Worm (Caenorhabditis elegans) whole organism, L4 larva: ENCODE data around the gene col-133.

Source experiments
- F26F4.8 ChIP-seq: fragments of 200-800 bp; sonication (Bioruptor generic); conservative IDR thresholded peaks from 2 replicates; pipeline ENCODE4 v1.3.6; 2022; ENCODE audit warnings: missing genetic modification characterization, missing compliant biosample characterization
- F44E2.7 ChIP-seq: fragments of 200-800 bp; sonication (Bioruptor generic); IDR thresholded peaks from 2 replicates; pipeline ENCODE4 v2.1.2; 2022; ENCODE audit warnings: missing genetic modification characterization, missing compliant biosample characterization
- R02D3.7 ChIP-seq: fragments of 150-350 bp; sonication (generic microtip); optimal IDR thresholded peaks from 3 replicates; lab custom pipeline; 2014; ENCODE audit warnings: missing biosample characterization, missing genetic modification characterization
- T20F7.1 ChIP-seq: fragments of 200-800 bp; sonication (Bioruptor generic); optimal IDR thresholded peaks from 2 replicates; lab custom pipeline; 2018; ENCODE audit warnings: mild to moderate bottlenecking, missing genetic modification characterization, missing compliant biosample characterization
- Y105C5A.15 ChIP-seq: fragments of 200-800 bp; sonication (Bioruptor generic); IDR thresholded peaks from 2 replicates; pipeline ENCODE4 v1.3.6; 2022; ENCODE audit warnings: missing genetic modification characterization, missing compliant biosample characterization
- Y48G9A.11 ChIP-seq: fragments of 200-800 bp; sonication (Bioruptor generic); IDR thresholded peaks from 2 replicates; pipeline ENCODE4 v1.3.6; 2022; ENCODE audit warnings: missing genetic modification reagents, missing genetic modification characterization, missing compliant biosample characterization
- Y5F2A.4 ChIP-seq: fragments of 200-800 bp; sonication (Bioruptor generic); optimal IDR thresholded peaks from 2 replicates; lab custom pipeline; 2018; ENCODE audit warnings: mild to moderate bottlenecking, missing genetic modification characterization, missing compliant biosample characterization
- Y75B8A.6 ChIP-seq: fragments of 200-800 bp; sonication (Bioruptor generic); IDR thresholded peaks from 2 replicates; pipeline ENCODE4 v1.3.6; 2022; ENCODE audit warnings: missing genetic modification reagents, missing genetic modification characterization, missing compliant biosample characterization
- ZK337.2 ChIP-seq: fragments of 200-800 bp; sonication (Bioruptor generic); IDR thresholded peaks from 2 replicates; pipeline ENCODE4 v1.3.6; 2022; ENCODE audit warnings: missing genetic modification reagents, missing genetic modification characterization, missing compliant biosample characterization
- aly-2 ChIP-seq: sonication (generic microtip); optimal IDR thresholded peaks from 2 replicates; lab custom pipeline; 2018; ENCODE audit warnings: missing biosample characterization, missing genetic modification characterization
- ama-1 ChIP-seq: fragments of 150-350 bp; optimal IDR thresholded peaks from 2 replicates; lab custom pipeline; 2014; ENCODE audit warnings: inconsistent platforms, mixed read lengths
- attf-4 ChIP-seq: sonication (generic microtip); optimal IDR thresholded peaks from 3 replicates; lab custom pipeline; 2017; ENCODE audit warnings: missing biosample characterization, missing genetic modification characterization
- ceh-20 ChIP-seq: fragments of 200-800 bp; sonication (Bioruptor generic); IDR thresholded peaks from 2 replicates; pipeline ENCODE4 v1.3.6; 2022; ENCODE audit warnings: missing genetic modification reagents, missing genetic modification characterization, missing compliant biosample characterization
- ceh-28 ChIP-seq: fragments of 150-350 bp; optimal IDR thresholded peaks from 2 replicates; lab custom pipeline; 2014; ENCODE audit warnings: missing biosample characterization, missing genetic modification reagents, missing genetic modification characterization
- cey-2 ChIP-seq: sonication (generic microtip); optimal IDR thresholded peaks from 3 replicates; lab custom pipeline; 2017; ENCODE audit warnings: missing genetic modification characterization, mild to moderate bottlenecking, missing compliant biosample characterization, antibody characterized with exemption, borderline replicate concordance; ENCODE audit not compliant: insufficient read depth
- daf-12 ChIP-seq: fragments of 150-350 bp; optimal IDR thresholded peaks from 2 replicates; lab custom pipeline; 2014; ENCODE audit warnings: missing biosample characterization, missing genetic modification reagents, missing genetic modification characterization
- daf-19 ChIP-seq: fragments of 200-800 bp; sonication (Bioruptor generic); conservative IDR thresholded peaks from 2 replicates; pipeline ENCODE4 v1.3.6; 2022; ENCODE audit warnings: missing genetic modification characterization, missing compliant biosample characterization
- daf-8 ChIP-seq: fragments of 200-800 bp; sonication (Bioruptor generic); IDR thresholded peaks from 2 replicates; pipeline ENCODE4 v1.3.6; 2022; ENCODE audit warnings: missing genetic modification characterization, missing compliant biosample characterization
- dmd-6 ChIP-seq: fragments of 200-800 bp; sonication (Bioruptor generic); IDR thresholded peaks from 2 replicates; pipeline ENCODE4 v1.3.6; 2022; ENCODE audit warnings: missing genetic modification reagents, missing genetic modification characterization, missing compliant biosample characterization
- dmd-8 ChIP-seq: fragments of 200-800 bp; sonication (Bioruptor generic); IDR thresholded peaks from 2 replicates; pipeline ENCODE4 v1.3.6; 2022; ENCODE audit warnings: missing genetic modification characterization, missing compliant biosample characterization
- dpl-1 ChIP-seq: fragments of 150-350 bp; optimal IDR thresholded peaks from 2 replicates; lab custom pipeline; 2014; ENCODE audit warnings: missing biosample characterization, missing genetic modification reagents, missing genetic modification characterization
- dve-1 ChIP-seq: sonication (generic microtip); optimal IDR thresholded peaks from 2 replicates; lab custom pipeline; 2017; ENCODE audit warnings: antibody characterized with exemption, mild to moderate bottlenecking, missing genetic modification characterization, missing compliant biosample characterization; ENCODE audit not compliant: insufficient read depth
- egl-43 ChIP-seq: fragments of 200-800 bp; sonication (Bioruptor generic); IDR thresholded peaks from 2 replicates; pipeline ENCODE4 v1.3.6; 2022; ENCODE audit warnings: missing genetic modification reagents, missing genetic modification characterization, missing compliant biosample characterization
- fkh-10 ChIP-seq: fragments of 150-350 bp; optimal IDR thresholded peaks from 2 replicates; lab custom pipeline; 2014; ENCODE audit warnings: missing biosample characterization, missing genetic modification reagents, missing genetic modification characterization
- gei-8 ChIP-seq: fragments of 200-800 bp; sonication (Bioruptor generic); optimal IDR thresholded peaks from 2 replicates; lab custom pipeline; 2018; ENCODE audit warnings: mild to moderate bottlenecking, missing genetic modification characterization, missing compliant biosample characterization
- hif-1 ChIP-seq, 2 experiments: sonication (generic microtip); optimal IDR thresholded peaks; 2 replicates each; lab custom pipeline; 2016 to 2017; ENCODE audit warnings: missing compliant biosample characterization in 2 of 2, missing genetic modification characterization in 2 of 2, missing genetic modification reagents in 2 of 2, missing genotype in 2 of 2, mild to moderate bottlenecking in 1 of 2
- hlh-11 ChIP-seq: fragments of 200-800 bp; sonication (Bioruptor generic); optimal IDR thresholded peaks from 2 replicates; lab custom pipeline; 2018; ENCODE audit warnings: mild to moderate bottlenecking, missing genetic modification characterization, missing compliant biosample characterization
- hmg-1.1 ChIP-seq: fragments of 200-800 bp; sonication (Bioruptor generic); IDR thresholded peaks from 2 replicates; pipeline ENCODE4 v1.3.6; 2022; ENCODE audit warnings: missing genetic modification reagents, missing genetic modification characterization, missing compliant biosample characterization
- jun-1 ChIP-seq: fragments of 150-350 bp; optimal IDR thresholded peaks from 2 replicates; lab custom pipeline; 2014; ENCODE audit warnings: missing biosample characterization, missing genetic modification reagents, missing genetic modification characterization
- lin-38 ChIP-seq: fragments of 200-800 bp; sonication (Bioruptor generic); IDR thresholded peaks from 2 replicates; pipeline ENCODE4 v1.3.6; 2022; ENCODE audit warnings: missing genetic modification reagents, missing genetic modification characterization, missing compliant biosample characterization
- mes-2 ChIP-seq: sonication (generic microtip); optimal IDR thresholded peaks from 2 replicates; lab custom pipeline; 2016; ENCODE audit warnings: missing genotype, mild to moderate bottlenecking, missing genetic modification characterization, missing compliant biosample characterization; ENCODE audit not compliant: poor library complexity, severe bottlenecking
- nhr-10 ChIP-seq: fragments of 150-350 bp; optimal IDR thresholded peaks from 2 replicates; lab custom pipeline; 2014; ENCODE audit warnings: missing biosample characterization, missing genetic modification characterization
- nhr-102 ChIP-seq: sonication (generic microtip); optimal IDR thresholded peaks from 2 replicates; lab custom pipeline; 2016; ENCODE audit warnings: mild to moderate bottlenecking, missing genetic modification characterization, moderate library complexity, missing compliant biosample characterization
- nhr-111 ChIP-seq: fragments of 200-800 bp; sonication (Bioruptor generic); optimal IDR thresholded peaks from 2 replicates; lab custom pipeline; 2018; ENCODE audit warnings: mild to moderate bottlenecking, missing genetic modification characterization, missing compliant biosample characterization
- nhr-237 ChIP-seq: sonication (generic microtip); optimal IDR thresholded peaks from 2 replicates; lab custom pipeline; 2017; ENCODE audit warnings: missing biosample characterization, missing genetic modification characterization
- nhr-28 ChIP-seq: fragments of 150-350 bp; optimal IDR thresholded peaks from 2 replicates; lab custom pipeline; 2014; ENCODE audit warnings: missing biosample characterization, missing genetic modification characterization
- nhr-42 ChIP-seq: fragments of 200-800 bp; sonication (Bioruptor generic); IDR thresholded peaks from 2 replicates; pipeline ENCODE4 v1.3.6; 2022; ENCODE audit warnings: missing genetic modification characterization, missing compliant biosample characterization
- nhr-6 ChIP-seq: fragments of 150-350 bp; optimal IDR thresholded peaks from 2 replicates; lab custom pipeline; 2014; ENCODE audit warnings: missing biosample characterization, missing genetic modification characterization
- nhr-77 ChIP-seq: fragments of 150-350 bp; optimal IDR thresholded peaks from 2 replicates; lab custom pipeline; 2014; ENCODE audit warnings: missing biosample characterization, missing genetic modification characterization
- php-3 ChIP-seq: fragments of 200-800 bp; sonication (Bioruptor generic); IDR thresholded peaks from 2 replicates; pipeline ENCODE4 v1.3.6; 2022; ENCODE audit warnings: missing genetic modification reagents, missing genetic modification characterization, missing compliant biosample characterization
- pqm-1 ChIP-seq: sonication (generic microtip); optimal IDR thresholded peaks from 2 replicates; lab custom pipeline; 2017; ENCODE audit warnings: missing biosample characterization, missing genetic modification characterization
- rbr-2 ChIP-seq: sonication (generic microtip); optimal IDR thresholded peaks from 2 replicates; lab custom pipeline; 2016; ENCODE audit warnings: missing genotype, missing genetic modification characterization, missing compliant biosample characterization
- set-16 ChIP-seq: fragments of 200-800 bp; sonication (Bioruptor generic); IDR thresholded peaks from 2 replicates; pipeline ENCODE4 v1.3.6; 2022; ENCODE audit warnings: missing genetic modification reagents, missing genetic modification characterization, missing compliant biosample characterization
- snpc-1.2 ChIP-seq: fragments of 200-800 bp; sonication (Bioruptor generic); IDR thresholded peaks from 2 replicates; pipeline ENCODE4 v1.3.6; 2022; ENCODE audit warnings: missing genetic modification reagents, missing genetic modification characterization, missing compliant biosample characterization
- snpc-4 ChIP-seq: fragments of 150-350 bp; optimal IDR thresholded peaks from 2 replicates; lab custom pipeline; 2014; ENCODE audit warnings: missing biosample characterization, missing genetic modification characterization
- spr-1 ChIP-seq: sonication (generic microtip); optimal IDR thresholded peaks from 2 replicates; lab custom pipeline; 2016; ENCODE audit warnings: mild to moderate bottlenecking, missing genetic modification characterization, missing compliant biosample characterization
- spr-3 ChIP-seq: fragments of 200-800 bp; sonication (Bioruptor generic); optimal IDR thresholded peaks from 2 replicates; lab custom pipeline; 2018; ENCODE audit warnings: mild to moderate bottlenecking, missing genetic modification characterization, missing compliant biosample characterization
- tag-97 ChIP-seq: fragments of 200-800 bp; sonication (Bioruptor generic); IDR thresholded peaks from 2 replicates; pipeline ENCODE4 v1.3.6; 2022; ENCODE audit warnings: missing genetic modification characterization, missing compliant biosample characterization
- tra-1 ChIP-seq: fragments of 200-800 bp; sonication (Bioruptor generic); IDR thresholded peaks from 2 replicates; pipeline ENCODE4 v1.3.6; 2022; ENCODE audit warnings: missing genetic modification reagents, missing genetic modification characterization, missing compliant biosample characterization
- unc-130 ChIP-seq: sonication (generic microtip); optimal IDR thresholded peaks from 2 replicates; lab custom pipeline; 2016; ENCODE audit warnings: missing genetic modification reagents, missing genetic modification characterization, missing compliant biosample characterization
- zip-11 ChIP-seq: fragments of 200-800 bp; sonication (Bioruptor generic); IDR thresholded peaks from 2 replicates; pipeline ENCODE4 v1.3.6; 2022; ENCODE audit warnings: missing genetic modification characterization, missing compliant biosample characterization
- ztf-11 ChIP-seq: fragments of 150-350 bp; optimal IDR thresholded peaks from 2 replicates; lab custom pipeline; 2014; ENCODE audit warnings: missing biosample characterization, missing genetic modification characterization
- ztf-7 ChIP-seq: fragments of 150-350 bp; optimal IDR thresholded peaks from 2 replicates; lab custom pipeline; 2014; ENCODE audit warnings: missing biosample characterization, missing genetic modification characterization

col-133 gene

DNA sequence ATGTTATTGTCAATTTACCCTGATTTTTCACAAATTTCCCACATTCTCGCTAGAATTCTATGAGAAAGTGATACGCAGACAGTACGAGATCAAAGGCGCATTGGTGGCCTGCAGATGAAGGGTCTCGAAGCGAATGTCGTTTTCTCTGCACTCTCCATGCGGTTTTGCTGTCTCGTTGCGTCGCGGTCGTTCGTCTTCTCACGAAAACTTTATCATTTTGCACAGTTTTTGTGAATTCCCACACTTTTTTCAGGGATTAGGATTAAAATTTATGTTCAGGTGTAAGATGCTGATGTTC lies 28.2 kb downstream of the col-133 start:
- TF ChIP-seq lin-38 (peak; percentile 91), daf-19 (GFP tag; lab: Robert Waterston, UW) (no peak), snpc-4 (no peak), ceh-28 (tag; lab: Kevin White, UChicago) (no peak), jun-1 (peak; percentile 53), pqm-1 (tag; lab: Kevin White, UChicago) (no peak), dmd-8 (GFP tag; lab: Robert Waterston, UW) (no peak), T20F7.1 (GFP tag; lab: Kevin White, UChicago) (no peak), php-3 (GFP tag; lab: Robert Waterston, UW) (no peak), F26F4.8 (GFP tag; lab: Robert Waterston, UW) (no peak), hif-1 (tag; optimal IDR thresholded peaks at IDR 0.05; lab: Kevin White, UChicago) (peak in 1 of 2 experiments; percentile 65), hlh-11 (tag; lab: Kevin White, UChicago) (peak; percentile 68), attf-4 (tag; lab: Kevin White, UChicago) (no peak), set-16 (no peak), tag-97 (GFP tag; lab: Robert Waterston, UW) (no peak), unc-130 (peak; percentile 79), Y48G9A.11 (GFP tag; lab: Robert Waterston, UW) (peak; percentile 65), nhr-111 (GFP tag; lab: Kevin White, UChicago) (no peak), hmg-1.1 (GFP tag; lab: Robert Waterston, UW) (peak; percentile 70), Y75B8A.6 (GFP tag; lab: Robert Waterston, UW) (no peak), nhr-6 (tag; lab: Kevin White, UChicago) (peak; percentile 78), daf-8 (GFP tag; lab: Robert Waterston, UW) (no peak), nhr-28 (peak; percentile 69), nhr-42 (no peak), F44E2.7 (GFP tag; lab: Robert Waterston, UW) (no peak), zip-11 (GFP tag; lab: Robert Waterston, UW) (no peak), spr-3 (GFP tag; lab: Kevin White, UChicago) (no peak), Y5F2A.4 (no peak), cey-2 (no peak), rbr-2 (tag; lab: Kevin White, UChicago) (peak; percentile 56), ztf-11 (no peak), ZK337.2 (GFP tag; lab: Robert Waterston, UW) (no peak), ztf-7 (tag; lab: Kevin White, UChicago) (peak; percentile 80), tra-1 (GFP tag; lab: Robert Waterston, UW) (no peak), nhr-102 (tag; lab: Kevin White, UChicago) (peak; percentile 44), R02D3.7 (tag; lab: Kevin White, UChicago) (no peak), spr-1 (tag; lab: Kevin White, UChicago) (peak; percentile 7), egl-43 (GFP tag; lab: Robert Waterston, UW) (no peak), dmd-6 (GFP tag; lab: Robert Waterston, UW) (0 out of 2 replicates have a peak, but pooled peaks have one; percentile 40), aly-2 (tag; lab: Kevin White, UChicago) (no peak), nhr-10 (tag; lab: Kevin White, UChicago) (no peak), dve-1 (tag; lab: Kevin White, UChicago) (peak; percentile 81), fkh-10 (GFP tag; lab: Kevin White, UChicago) (peak; percentile 44), daf-12 (no peak), Y105C5A.15 (GFP tag; lab: Robert Waterston, UW) (no peak), nhr-77 (tag; lab: Kevin White, UChicago) (peak; percentile 9), ceh-20 (peak; percentile 37; the same call in 1 of the 2 replicates), dpl-1 (GFP tag; lab: Kevin White, UChicago) (peak; percentile 76), gei-8 (GFP tag; lab: Kevin White, UChicago) (no peak), mes-2 (peak; percentile 84), snpc-1.2 (GFP tag; lab: Robert Waterston, UW) (peak; percentile 96), nhr-237 (tag; lab: Kevin White, UChicago) (no peak), ama-1 (lab: Kevin White, UChicago) (peak; percentile 93)
